Worm (Caenorhabditis elegans): ENCODE measurements around the gene ram-2.

Gene ram-2

DNA sequence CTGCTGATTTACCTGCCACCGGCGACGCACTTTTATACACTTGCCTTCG lies at the start of gene ram-2:
TSS of gene ram-2 (minus strand) at position 47 of the 49 bp plus-strand sequence.
- TF ChIP-seq zip-8 (tag; optimal IDR thresholded peaks at IDR 0.05), result no peak
- TF ChIP-seq hlh-1 (tag; optimal IDR thresholded peaks at IDR 0.05), result no peak
- TF ChIP-seq sptf-1 (tag; optimal IDR thresholded peaks at IDR 0.05), result no peak
- no peak for TF ChIP-seq nhr-237 (tag; optimal IDR thresholded peaks at IDR 0.05)
- TF ChIP-seq nhr-76 (tag; optimal IDR thresholded peaks at IDR 0.05), result no peak
- TF ChIP-seq unc-120 (tag; optimal IDR thresholded peaks at IDR 0.05; ENCODE audit: poor library complexity, severe bottlenecking), result no peak
- TF ChIP-seq lin-13 (tag; optimal IDR thresholded peaks at IDR 0.05), result no peak
- no peak for TF ChIP-seq lin-32 (GFP tag; optimal IDR thresholded peaks at IDR 0.05)

DNA sequence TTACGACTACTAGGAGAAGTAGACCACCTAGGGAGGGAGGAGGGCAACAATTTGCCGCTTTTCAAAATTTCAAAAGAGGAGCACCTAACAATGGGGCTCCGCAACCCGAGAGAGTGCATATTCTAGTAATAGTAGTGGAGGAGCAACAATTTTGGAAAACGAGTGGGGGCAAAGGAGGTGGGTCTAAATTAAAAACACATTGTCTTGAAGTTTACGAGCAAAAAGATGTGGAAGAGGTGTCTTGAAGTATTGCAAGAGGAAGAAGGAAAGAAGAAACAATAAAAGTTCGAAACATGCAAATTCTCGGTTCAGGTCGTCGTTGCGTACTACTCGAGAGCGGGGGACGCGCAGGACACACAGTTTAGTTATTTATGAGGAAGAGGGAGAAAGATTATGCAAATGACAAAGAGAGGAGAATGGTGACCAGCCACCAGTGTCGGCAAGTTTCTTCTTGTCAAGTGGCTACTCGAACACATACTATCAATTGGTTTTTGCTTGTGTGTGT lies 47.6 kb upstream of the ram-2 start:
- TF ChIP-seq M03D4.4 (tag; optimal IDR thresholded peaks at IDR 0.05) (no peak), flh-1 (GFP tag; optimal IDR thresholded peaks at IDR 0.05) (no peak), zip-8 (tag; optimal IDR thresholded peaks at IDR 0.05) (no peak), blmp-1 (tag; optimal IDR thresholded peaks at IDR 0.05) (no peak), ceh-43 (GFP tag; optimal IDR thresholded peaks at IDR 0.05) (no peak), nhr-28 (tag; optimal IDR thresholded peaks at IDR 0.05) (no peak), ceh-39 (tag; optimal IDR thresholded peaks at IDR 0.05) (no peak), nhr-2 (tag; optimal IDR thresholded peaks at IDR 0.05) (no peak), elt-1 (tag; optimal IDR thresholded peaks at IDR 0.05; ENCODE audit: borderline replicate concordance, insufficient read depth) (no peak), tbx-8 (GFP tag; optimal IDR thresholded peaks at IDR 0.05) (no peak), ceh-83 (GFP tag; optimal IDR thresholded peaks at IDR 0.05) (no peak), elt-3 (tag; optimal IDR thresholded peaks at IDR 0.05) (no peak)

DNA sequence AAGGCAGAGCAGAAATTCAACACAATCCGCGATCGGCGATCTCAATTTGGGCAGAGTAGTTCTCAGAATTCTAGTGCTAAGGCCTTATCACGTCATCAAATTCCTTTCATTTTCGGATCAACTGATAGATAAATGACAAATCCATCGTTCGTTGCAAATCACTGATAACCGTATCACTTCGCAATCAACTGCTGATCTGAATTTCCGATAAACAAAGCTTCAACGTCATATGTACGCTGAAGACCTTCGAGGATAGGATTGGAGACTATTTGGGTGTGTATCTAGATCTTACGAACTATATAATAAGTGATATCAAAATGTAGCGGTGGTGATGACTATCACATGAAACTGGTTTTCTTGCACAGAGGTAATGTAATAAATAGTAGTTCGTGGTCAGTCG lies 40.6 kb upstream of the ram-2 start:
- TF ChIP-seq elt-1 (tag; optimal IDR thresholded peaks at IDR 0.05; ENCODE audit: borderline replicate concordance, insufficient read depth), result peak; percentile 77
- no peak for TF ChIP-seq nhr-237 (tag; optimal IDR thresholded peaks at IDR 0.05)
- TF ChIP-seq elt-3 (tag; optimal IDR thresholded peaks at IDR 0.05), result peak; percentile 43
- TF ChIP-seq lin-13 (tag; optimal IDR thresholded peaks at IDR 0.05), result no peak
- TF ChIP-seq unc-62 (GFP tag; optimal IDR thresholded peaks at IDR 0.05), result no peak
- no peak for TF ChIP-seq ceh-43 (GFP tag; optimal IDR thresholded peaks at IDR 0.05)

DNA sequence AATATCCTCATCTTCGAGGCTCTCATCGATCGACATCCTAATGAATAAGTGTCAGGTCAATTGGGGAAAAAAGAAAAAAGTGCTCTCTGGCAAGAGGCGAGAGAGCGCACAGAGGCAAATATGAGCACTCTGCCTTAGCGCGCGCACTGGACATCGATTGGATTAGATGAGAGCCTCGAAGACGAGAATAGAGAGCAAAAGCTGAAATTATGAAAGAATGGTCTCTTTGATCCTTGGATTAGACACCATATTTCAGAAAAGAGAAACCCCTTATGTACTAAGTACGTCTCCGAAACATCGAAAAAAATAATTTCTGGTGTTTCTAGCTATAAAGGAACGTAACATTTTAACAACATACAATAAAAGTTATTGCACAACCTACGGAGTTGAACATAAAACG lies 38.5 kb upstream of the ram-2 start, which contains the start of gene F45E10.2:
TSS of gene F45E10.2 (minus strand) at position 101 of the 400 bp plus-strand sequence.
- no peak for TF ChIP-seq nhr-28 (tag; optimal IDR thresholded peaks at IDR 0.05)
- no peak for TF ChIP-seq pha-4 (tag; optimal IDR thresholded peaks at IDR 0.05)
- TF ChIP-seq nhr-237 (tag; optimal IDR thresholded peaks at IDR 0.05), result no peak
- no peak for TF ChIP-seq elt-1 (tag; optimal IDR thresholded peaks at IDR 0.05; ENCODE audit: borderline replicate concordance, insufficient read depth)
- no peak for TF ChIP-seq nhr-2 (tag; optimal IDR thresholded peaks at IDR 0.05)
- TF ChIP-seq sptf-1 (tag; optimal IDR thresholded peaks at IDR 0.05), result no peak
- TF ChIP-seq hlh-1 (tag; optimal IDR thresholded peaks at IDR 0.05), result no peak
- TF ChIP-seq nhr-12 (tag; optimal IDR thresholded peaks at IDR 0.05), result no peak
- no peak for TF ChIP-seq snpc-4 (tag; optimal IDR thresholded peaks at IDR 0.05)
- TF ChIP-seq ceh-43 (GFP tag; optimal IDR thresholded peaks at IDR 0.05), result no peak
- TF ChIP-seq tbx-8 (GFP tag; optimal IDR thresholded peaks at IDR 0.05), result no peak
- TF ChIP-seq unc-62 (GFP tag; optimal IDR thresholded peaks at IDR 0.05), result no peak
- no peak for TF ChIP-seq M03D4.4 (tag; optimal IDR thresholded peaks at IDR 0.05)
- no peak for TF ChIP-seq mep-1 (tag; optimal IDR thresholded peaks at IDR 0.05)
- TF ChIP-seq sem-2 (GFP tag; optimal IDR thresholded peaks at IDR 0.05), result no peak
- no peak for TF ChIP-seq cnd-1 (tag; optimal IDR thresholded peaks at IDR 0.05)
- no peak for TF ChIP-seq elt-3 (tag; optimal IDR thresholded peaks at IDR 0.05)
- no peak for TF ChIP-seq mab-5 (tag; optimal IDR thresholded peaks at IDR 0.05)

DNA sequence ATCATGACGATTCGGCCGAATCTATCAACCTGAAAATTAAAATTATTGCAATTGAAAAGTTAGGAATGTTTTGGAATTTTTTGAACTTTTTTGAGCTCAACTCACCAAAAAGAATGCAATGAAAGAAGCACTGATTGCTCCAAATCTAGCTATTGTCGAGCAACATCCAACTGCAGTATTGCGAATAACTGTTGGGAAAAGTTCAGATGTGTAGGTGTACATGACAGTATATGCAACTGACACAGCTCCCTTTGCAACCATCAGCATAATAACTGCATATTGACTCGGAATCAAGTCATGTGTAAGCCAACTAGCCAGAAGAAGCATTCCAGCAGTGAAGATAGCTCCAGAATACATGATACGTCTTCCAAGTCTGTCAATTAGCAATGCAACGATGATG lies 35.8 kb upstream of the ram-2 start:
- TF ChIP-seq nhr-76 (tag; optimal IDR thresholded peaks at IDR 0.05) (no peak), unc-39 (tag; optimal IDR thresholded peaks at IDR 0.05) (no peak), drap-1 (GFP tag; optimal IDR thresholded peaks at IDR 0.05) (no peak)

DNA sequence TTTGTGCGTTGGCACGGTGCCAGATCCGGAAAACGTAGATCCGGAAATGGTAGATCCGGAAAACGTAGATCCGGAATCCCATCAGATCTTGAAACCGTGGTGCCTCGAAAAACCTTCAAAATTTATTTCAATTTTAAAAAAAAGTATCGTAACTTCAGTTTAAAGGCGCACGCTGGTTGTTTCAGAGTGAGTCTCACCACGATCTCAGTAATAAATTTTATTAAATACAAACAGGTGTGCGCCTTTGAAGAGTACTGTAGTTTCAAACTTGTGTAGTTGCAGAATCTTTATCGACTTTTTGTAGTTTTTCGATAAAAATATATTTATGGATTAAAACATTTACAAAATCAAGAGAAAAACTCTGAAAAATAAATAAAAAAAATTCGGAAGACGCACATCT lies 34.0 kb upstream of the ram-2 start:
- TF ChIP-seq ces-1 (GFP tag; optimal IDR thresholded peaks at IDR 0.05) (no peak), unc-120 (tag; optimal IDR thresholded peaks at IDR 0.05; ENCODE audit: poor library complexity, severe bottlenecking) (no peak), lin-32 (GFP tag; optimal IDR thresholded peaks at IDR 0.05) (no peak), drap-1 (GFP tag; optimal IDR thresholded peaks at IDR 0.05) (no peak), elt-1 (tag; optimal IDR thresholded peaks at IDR 0.05; ENCODE audit: borderline replicate concordance, insufficient read depth) (no peak), mep-1 (tag; optimal IDR thresholded peaks at IDR 0.05) (no peak), nhr-76 (tag; optimal IDR thresholded peaks at IDR 0.05) (no peak), cnd-1 (tag; optimal IDR thresholded peaks at IDR 0.05) (no peak), nhr-2 (tag; optimal IDR thresholded peaks at IDR 0.05) (no peak), ztf-11 (tag; optimal IDR thresholded peaks at IDR 0.05) (no peak)

Data from whole organism, mixed stage, embryonic.